Fruit fly (Drosophila melanogaster) whole organism, embryonic: ENCODE measurements around the gene CG33934.
A peak's percentile ranks its signal among the peaks of the same experiment; 100 is the strongest.

Experiments used
- BEAF-32 ChIP-seq: fragments of 200-800 bp; sonication (Bioruptor generic); optimal IDR thresholded peaks from 3 replicates; lab custom pipeline; 2017; ENCODE audit warnings: missing biosample characterization, missing genetic modification characterization, mild to moderate bottlenecking, moderate library complexity, missing genetic modification reagents
- CG10274 ChIP-seq: fragments of 200-800 bp; sonication (Bioruptor generic); optimal IDR thresholded peaks from 3 replicates; lab custom pipeline; 2017; ENCODE audit warnings: missing biosample characterization, mild to moderate bottlenecking, missing genetic modification characterization
- CG10366 ChIP-seq: fragments of 200-800 bp; sonication (Bioruptor generic); IDR thresholded peaks from 2 replicates; pipeline ENCODE4 v1.3.6; 2022; ENCODE audit warnings: missing biosample characterization, missing genetic modification characterization
- CG10431 ChIP-seq: fragments of 200-800 bp; sonication (Bioruptor generic); optimal IDR thresholded peaks from 3 replicates; lab custom pipeline; 2018; ENCODE audit warnings: missing biosample characterization, mild to moderate bottlenecking, missing genetic modification characterization
- CG10979 ChIP-seq: fragments of 200-800 bp; sonication (Bioruptor generic); optimal IDR thresholded peaks from 2 replicates; lab custom pipeline; 2018; ENCODE audit warnings: missing biosample characterization, mild to moderate bottlenecking, missing genetic modification characterization, moderate library complexity
- CG11398 ChIP-seq: fragments of 200-800 bp; sonication (Bioruptor generic); optimal IDR thresholded peaks from 2 replicates; lab custom pipeline; 2016; ENCODE audit warnings: missing biosample characterization, missing genetic modification characterization
- CG13894 ChIP-seq: fragments of 200-800 bp; sonication (Bioruptor generic); optimal IDR thresholded peaks from 3 replicates; lab custom pipeline; 2018; ENCODE audit warnings: missing biosample characterization, mild to moderate bottlenecking, missing genetic modification characterization, moderate library complexity
- CG14667 ChIP-seq: fragments of 200-800 bp; sonication (Bioruptor generic); IDR thresholded peaks from 2 replicates; pipeline ENCODE4 v1.3.6; 2022; ENCODE audit warnings: missing biosample characterization, missing genetic modification characterization
- CG1647 ChIP-seq: fragments of 200-800 bp; sonication (Bioruptor generic); optimal IDR thresholded peaks from 3 replicates; lab custom pipeline; 2016; ENCODE audit warnings: missing biosample characterization, missing genetic modification characterization
- CG16779 ChIP-seq: fragments of 200-800 bp; sonication (Bioruptor generic); IDR thresholded peaks from 2 replicates; pipeline ENCODE4 v1.3.6; 2022; ENCODE audit warnings: missing biosample characterization, missing genetic modification characterization
- CG16815 ChIP-seq: fragments of 200-800 bp; sonication (Bioruptor generic); optimal IDR thresholded peaks from 3 replicates; lab custom pipeline; 2017; ENCODE audit warnings: missing biosample characterization, mild to moderate bottlenecking, missing genetic modification characterization
- CG2116 ChIP-seq: fragments of 200-800 bp; sonication (Bioruptor generic); optimal IDR thresholded peaks from 3 replicates; lab custom pipeline; 2018; ENCODE audit warnings: missing biosample characterization, mild to moderate bottlenecking, missing genetic modification characterization
- CG32767 ChIP-seq: fragments of 200-800 bp; sonication (Bioruptor generic); IDR thresholded peaks from 2 replicates; pipeline ENCODE4 v1.3.6; 2022; ENCODE audit warnings: missing biosample characterization, missing genetic modification characterization
- CG3281 ChIP-seq: fragments of 200-800 bp; sonication (Bioruptor generic); optimal IDR thresholded peaks from 3 replicates; lab custom pipeline; 2017; ENCODE audit warnings: missing biosample characterization, mild to moderate bottlenecking, missing genetic modification characterization
- CG33213 ChIP-seq: fragments of 200-800 bp; sonication (Bioruptor generic); optimal IDR thresholded peaks from 3 replicates; lab custom pipeline; 2016; ENCODE audit warnings: missing biosample characterization, missing genetic modification characterization
- CG3847 ChIP-seq: fragments of 200-800 bp; sonication (Bioruptor generic); IDR thresholded peaks from 2 replicates; pipeline ENCODE4 v1.3.6; 2022; ENCODE audit warnings: missing biosample characterization, missing genetic modification characterization
- CG4282 ChIP-seq: fragments of 200-800 bp; sonication (Bioruptor generic); optimal IDR thresholded peaks from 2 replicates; lab custom pipeline; 2016; ENCODE audit warnings: missing biosample characterization, missing genetic modification characterization
- CG43689 ChIP-seq: fragments of 200-800 bp; sonication (Bioruptor generic); IDR thresholded peaks from 2 replicates; pipeline ENCODE4 v1.3.6; 2022; ENCODE audit warnings: missing biosample characterization, missing genetic modification characterization
- CG5180 ChIP-seq: fragments of 200-800 bp; sonication (Bioruptor generic); optimal IDR thresholded peaks from 3 replicates; lab custom pipeline; 2017; ENCODE audit warnings: missing biosample characterization, missing genetic modification characterization, mild to moderate bottlenecking, moderate library complexity, missing genetic modification reagents
- CG6175 ChIP-seq: fragments of 200-800 bp; sonication (Bioruptor generic); IDR thresholded peaks from 3 replicates; pipeline ENCODE4 v1.3.6; 2022; ENCODE audit warnings: missing biosample characterization, missing genetic modification characterization
- CG6854 ChIP-seq: fragments of 200-800 bp; sonication (Bioruptor generic); optimal IDR thresholded peaks from 3 replicates; lab custom pipeline; 2017; ENCODE audit warnings: missing biosample characterization, mild to moderate bottlenecking, missing genetic modification characterization
- CG8281 ChIP-seq: fragments of 200-800 bp; sonication (Bioruptor generic); optimal IDR thresholded peaks from 2 replicates; lab custom pipeline; 2018; ENCODE audit warnings: missing biosample characterization, mild to moderate bottlenecking, missing genetic modification characterization, moderate library complexity
- CG8924 ChIP-seq: fragments of 200-800 bp; optimal IDR thresholded peaks from 3 replicates; lab custom pipeline; 2019; ENCODE audit warnings: missing biosample characterization, mild to moderate bottlenecking, missing genetic modification characterization, moderate library complexity
- Camta ChIP-seq: fragments of 200-800 bp; sonication (Bioruptor generic); optimal IDR thresholded peaks from 2 replicates; lab custom pipeline; 2016; ENCODE audit warnings: missing biosample characterization, missing genetic modification characterization
- Dref ChIP-seq: fragments of 200-800 bp; sonication (Bioruptor generic); IDR thresholded peaks from 2 replicates; pipeline ENCODE4 v1.3.6; 2022; ENCODE audit warnings: missing biosample characterization, missing genetic modification characterization
- Gug ChIP-seq: fragments of 200-800 bp; sonication (Bioruptor generic); IDR thresholded peaks from 4 replicates; pipeline ENCODE4 v1.3.6; 2022; ENCODE audit warnings: missing biosample characterization, missing genetic modification characterization
- Hmr ChIP-seq: fragments of 200-800 bp; sonication (Bioruptor generic); optimal IDR thresholded peaks from 3 replicates; lab custom pipeline; 2017; ENCODE audit warnings: mild to moderate bottlenecking, missing biosample characterization, missing genetic modification reagents, missing genetic modification characterization
- Jarid2 ChIP-seq: fragments of 200-800 bp; sonication (Bioruptor generic); optimal IDR thresholded peaks from 3 replicates; lab custom pipeline; 2017; ENCODE audit warnings: mild to moderate bottlenecking, missing biosample characterization, missing genetic modification reagents, missing genetic modification characterization
- Lim3 ChIP-seq: fragments of 200-800 bp; sonication (Bioruptor generic); IDR thresholded peaks from 2 replicates; pipeline ENCODE4 v1.3.6; 2022; ENCODE audit warnings: missing biosample characterization, missing genetic modification characterization
- MESR4 ChIP-seq: fragments of 200-800 bp; sonication (Bioruptor generic); optimal IDR thresholded peaks from 2 replicates; lab custom pipeline; 2018; ENCODE audit warnings: missing biosample characterization, mild to moderate bottlenecking, missing genetic modification characterization, moderate library complexity
- Usf ChIP-seq: fragments of 200-800 bp; sonication (Bioruptor generic); optimal IDR thresholded peaks from 2 replicates; lab custom pipeline; 2017; ENCODE audit warnings: missing genotype, missing biosample characterization, missing genetic modification characterization
- Vsx1 ChIP-seq: fragments of 200-800 bp; sonication (Bioruptor generic); optimal IDR thresholded peaks from 2 replicates; lab custom pipeline; 2017; ENCODE audit warnings: missing biosample characterization, mild to moderate bottlenecking, missing genetic modification characterization, missing genetic modification reagents
- ap ChIP-seq: fragments of 200-800 bp; sonication (Bioruptor generic); IDR thresholded peaks from 2 replicates; pipeline ENCODE4 v1.3.6; 2022; ENCODE audit warnings: missing biosample characterization, missing genetic modification characterization
- ato ChIP-seq: fragments of 200-800 bp; sonication (Bioruptor generic); IDR thresholded peaks from 2 replicates; pipeline ENCODE4 v1.3.6; 2022; ENCODE audit warnings: missing biosample characterization, missing genetic modification characterization; ENCODE audit not compliant: partially characterized antibody
- ems ChIP-seq: fragments of 200-800 bp; sonication (Bioruptor generic); optimal IDR thresholded peaks from 3 replicates; lab custom pipeline; 2016; ENCODE audit warnings: missing biosample characterization, missing genetic modification characterization
- ewg ChIP-seq: fragments of 200-800 bp; sonication (Bioruptor generic); optimal IDR thresholded peaks from 3 replicates; lab custom pipeline; 2017; ENCODE audit warnings: mild to moderate bottlenecking, missing biosample characterization, missing genetic modification reagents, missing genetic modification characterization
- fd96Cb ChIP-seq: fragments of 200-800 bp; sonication (Bioruptor generic); optimal IDR thresholded peaks from 2 replicates; lab custom pipeline; 2018; ENCODE audit warnings: missing biosample characterization, mild to moderate bottlenecking, missing genetic modification characterization, moderate library complexity
- gem ChIP-seq: fragments of 200-800 bp; sonication (Bioruptor generic); optimal IDR thresholded peaks from 2 replicates; lab custom pipeline; 2019; ENCODE audit warnings: missing biosample characterization, mild to moderate bottlenecking, missing genetic modification characterization, moderate library complexity
- ind ChIP-seq: fragments of 200-800 bp; sonication (Bioruptor generic); optimal IDR thresholded peaks from 3 replicates; lab custom pipeline; 2016; ENCODE audit warnings: missing biosample characterization, missing genetic modification characterization
- jumu ChIP-seq: fragments of 200-800 bp; sonication (Bioruptor generic); optimal IDR thresholded peaks from 3 replicates; lab custom pipeline; 2016; ENCODE audit warnings: missing biosample characterization, missing genetic modification characterization
- luna ChIP-seq: fragments of 200-800 bp; sonication (Bioruptor generic); optimal IDR thresholded peaks from 2 replicates; lab custom pipeline; 2016; ENCODE audit warnings: missing biosample characterization, missing genetic modification characterization
- p53 ChIP-seq: fragments of 200-800 bp; sonication (Bioruptor generic); optimal IDR thresholded peaks from 2 replicates; lab custom pipeline; 2016; ENCODE audit warnings: missing biosample characterization, missing genetic modification characterization
- sd ChIP-seq: fragments of 200-800 bp; sonication (Bioruptor generic); optimal IDR thresholded peaks from 3 replicates; lab custom pipeline; 2018; ENCODE audit warnings: missing biosample characterization, mild to moderate bottlenecking, missing genetic modification characterization, moderate library complexity
- tio ChIP-seq: fragments of 200-800 bp; sonication (Bioruptor generic); optimal IDR thresholded peaks from 2 replicates; lab custom pipeline; 2017; ENCODE audit warnings: missing biosample characterization, missing genetic modification characterization, inconsistent platforms
- tup ChIP-seq: fragments of 200-800 bp; sonication (Bioruptor generic); optimal IDR thresholded peaks from 2 replicates; lab custom pipeline; 2016; ENCODE audit warnings: missing biosample characterization, mild to moderate bottlenecking, missing genetic modification characterization, moderate library complexity
- unpg ChIP-seq: fragments of 200-800 bp; sonication (Bioruptor generic); optimal IDR thresholded peaks from 3 replicates; lab custom pipeline; 2018; ENCODE audit warnings: missing biosample characterization, mild to moderate bottlenecking, missing genetic modification characterization, moderate library complexity
- wdn ChIP-seq: fragments of 200-800 bp; sonication (Bioruptor generic); IDR thresholded peaks from 2 replicates; pipeline ENCODE4 v1.3.6; 2022; ENCODE audit warnings: missing biosample characterization, missing genetic modification characterization
- wor ChIP-seq: fragments of 200-800 bp; sonication (Bioruptor generic); IDR thresholded peaks from 2 replicates; pipeline ENCODE4 v1.3.6; 2022; ENCODE audit warnings: missing biosample characterization, missing genetic modification characterization

CG33934 gene

dm6 chr3R:20027841-20028240 lies 14.7 kb upstream of the CG33934 start, which contains the start of the genes CG4424 and CG4854 (continued):
- TF ChIP-seq luna (no peak), CG4282 (no peak), sd (peak; percentile 74), Gug (GFP tag; lab: Robert Waterston, UW) (no peak), CG10366 (GFP tag; lab: Robert Waterston, UW) (no peak), ems (GFP tag; lab: Kevin White, UChicago) (no peak), tio (GFP tag; lab: Kevin White, UChicago) (no peak), Hmr (GFP tag; lab: Kevin White, UChicago) (no peak)
- TF ChIP-seq, all 482 proteins: peak for 36

DNA sequence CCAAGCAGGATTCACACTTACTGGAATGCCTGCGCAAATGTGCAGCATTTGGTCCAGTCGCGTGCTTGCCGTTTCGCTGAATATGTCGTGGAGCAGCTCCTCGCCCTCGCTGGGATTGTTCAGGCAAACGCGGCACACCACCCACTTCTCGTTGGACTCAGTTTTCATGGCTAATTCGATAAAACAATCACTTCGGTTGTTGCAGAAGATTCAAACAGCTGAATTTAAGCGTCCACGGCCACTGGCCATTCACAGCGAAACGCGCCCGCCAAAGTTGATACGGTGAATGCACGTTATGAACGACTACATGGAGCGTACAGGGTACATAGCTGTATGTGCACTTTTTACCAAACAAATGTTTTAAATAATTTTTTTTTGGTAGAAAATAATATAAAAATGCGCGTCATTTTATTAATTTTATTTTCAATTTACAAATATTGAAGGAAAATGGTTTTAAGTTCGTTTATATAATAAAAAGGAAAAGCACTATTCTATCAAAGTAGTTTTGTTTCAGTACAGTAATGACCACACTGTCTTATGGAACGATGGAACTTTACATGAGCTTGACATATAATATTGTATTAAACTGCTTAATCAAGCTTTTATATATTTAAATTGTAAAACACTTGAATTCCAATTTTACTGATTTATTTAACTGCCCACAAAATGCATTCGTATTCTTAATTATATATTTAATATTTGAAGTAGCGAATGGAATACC lies 11.4 kb upstream of the CG33934 start, which contains the start of gene trem:
Gene trem, minus strand, starts transcription at position 267 of the 721 bp plus-strand sequence.
- TF ChIP-seq CG6854 (GFP tag; lab: Kevin White, UChicago) (no peak), p53 (GFP tag; lab: Kevin White, UChicago) (no peak), CG2116 (GFP tag; lab: Kevin White, UChicago) (peak; percentile 34), CG8924 (tag; lab: Kevin White, UChicago) (peak; percentile 79), CG3847 (GFP tag; lab: Robert Waterston, UW) (peak; percentile 61), CG5180 (GFP tag; lab: Kevin White, UChicago) (no peak), CG13894 (tag; lab: Kevin White, UChicago) (no peak), CG43689 (GFP tag; lab: Robert Waterston, UW) (no peak), CG10274 (GFP tag; lab: Kevin White, UChicago) (peak; percentile 38), CG11398 (no peak), MESR4 (peak; percentile 34), tup (no peak), Usf (GFP tag; lab: Kevin White, UChicago) (peak; percentile 85), wdn (peak; percentile 5; the same call in 1 of the 2 replicates), ato (GFP tag; lab: Robert Waterston, UW) (no peak), jumu (GFP tag; lab: Kevin White, UChicago) (no peak), CG10431 (GFP tag; lab: Kevin White, UChicago) (peak; percentile 66), fd96Cb (peak; percentile 59), CG16815 (GFP tag; lab: Kevin White, UChicago) (peak; percentile 88), CG8281 (tag; lab: Kevin White, UChicago) (no peak), CG33213 (GFP tag; lab: Kevin White, UChicago) (no peak), gem (tag; lab: Kevin White, UChicago) (peak; percentile 83), ewg (peak; percentile 52), Vsx1 (GFP tag; lab: Kevin White, UChicago) (no peak), ap (GFP tag; lab: Robert Waterston, UW) (0 out of 2 replicates have a peak, but pooled peaks have one; percentile 31), CG10979 (tag; lab: Kevin White, UChicago) (peak; percentile 63), CG14667 (GFP tag; lab: Robert Waterston, UW) (peak; percentile 72), CG1647 (GFP tag; lab: Kevin White, UChicago) (no peak), Dref (0 out of 2 replicates have a peak, but pooled peaks have one; percentile 20), CG3281 (GFP tag; lab: Kevin White, UChicago) (peak; percentile 70), unpg (GFP tag; lab: Kevin White, UChicago) (peak; percentile 61), Camta (peak; percentile 40), wor (GFP tag; lab: Robert Waterston, UW) (no peak), CG16779 (GFP tag; lab: Robert Waterston, UW) (0 out of 2 replicates have a peak, but pooled peaks have one; percentile 35), CG32767 (GFP tag; lab: Robert Waterston, UW) (no peak), luna (no peak), BEAF-32 (peak; percentile 13), CG6175 (GFP tag; lab: Robert Waterston, UW) (peak; percentile 31; the same call in 1 of the 3 replicates), ind (GFP tag; lab: Kevin White, UChicago) (peak; percentile 79), Lim3 (GFP tag; lab: Robert Waterston, UW) (no peak; the same call in 1 of the 2 replicates), Jarid2 (GFP tag; lab: Kevin White, UChicago) (no peak)
